Fruit fly (Drosophila melanogaster) whole organism, adult: ENCODE results near the gene CG10347.

ENCODE experiments used
- CG11617 ChIP-seq: fragments of 200-800 bp; sonication (Bioruptor generic); optimal IDR thresholded peaks from 2 replicates; lab custom pipeline; 2017; ENCODE audit warnings: mild to moderate bottlenecking, missing biosample characterization, missing genetic modification reagents, missing genetic modification characterization
- CG12768 ChIP-seq: fragments of 200-800 bp; sonication (Bioruptor generic); optimal IDR thresholded peaks from 2 replicates; lab custom pipeline; 2017; ENCODE audit warnings: missing biosample characterization, missing genetic modification characterization, mild to moderate bottlenecking, moderate library complexity, missing genetic modification reagents
- CG14711 ChIP-seq: fragments of 200-800 bp; sonication (Bioruptor generic); optimal IDR thresholded peaks from 2 replicates; lab custom pipeline; 2018; ENCODE audit warnings: missing biosample characterization, mild to moderate bottlenecking, missing genetic modification characterization, moderate library complexity
- CG1620 ChIP-seq: fragments of 200-800 bp; sonication (Bioruptor generic); optimal IDR thresholded peaks from 2 replicates; lab custom pipeline; 2016; ENCODE audit warnings: missing biosample characterization, missing genetic modification characterization
- CG33017 ChIP-seq: fragments of 200-800 bp; sonication (Bioruptor generic); optimal IDR thresholded peaks from 2 replicates; lab custom pipeline; 2018; ENCODE audit warnings: missing biosample characterization, mild to moderate bottlenecking, missing genetic modification characterization, moderate library complexity
- CG5204 ChIP-seq: fragments of 200-800 bp; sonication (Bioruptor generic); optimal IDR thresholded peaks from 2 replicates; lab custom pipeline; 2016; ENCODE audit warnings: missing biosample characterization, missing genetic modification characterization
- CG7045 ChIP-seq: fragments of 200-800 bp; sonication (Bioruptor generic); optimal IDR thresholded peaks from 2 replicates; lab custom pipeline; 2017; ENCODE audit warnings: missing biosample characterization, mild to moderate bottlenecking, missing genetic modification characterization
- CG7101 ChIP-seq: fragments of 200-800 bp; sonication (Bioruptor generic); optimal IDR thresholded peaks from 2 replicates; lab custom pipeline; 2018; ENCODE audit warnings: missing biosample characterization, mild to moderate bottlenecking, missing genetic modification characterization, moderate library complexity
- Clk ChIP-seq: fragments of 200-800 bp; sonication (Bioruptor generic); optimal IDR thresholded peaks from 2 replicates; lab custom pipeline; 2017; ENCODE audit warnings: missing biosample characterization, missing genetic modification characterization
- Crg-1 ChIP-seq: fragments of 200-800 bp; sonication (Bioruptor generic); optimal IDR thresholded peaks from 2 replicates; lab custom pipeline; 2016; ENCODE audit warnings: missing biosample characterization, missing genetic modification characterization
- Hr96 ChIP-seq: fragments of 200-800 bp; sonication (Bioruptor generic); optimal IDR thresholded peaks from 2 replicates; lab custom pipeline; 2016; ENCODE audit warnings: missing biosample characterization, missing genetic modification characterization
- Mnt ChIP-seq: fragments of 200-800 bp; sonication (Bioruptor generic); optimal IDR thresholded peaks from 2 replicates; lab custom pipeline; 2016; ENCODE audit warnings: missing biosample characterization, mild to moderate bottlenecking, missing genetic modification characterization
- bab1 ChIP-seq: fragments of 200-800 bp; sonication (Bioruptor generic); optimal IDR thresholded peaks from 3 replicates; lab custom pipeline; 2019; ENCODE audit warnings: missing biosample characterization, mild to moderate bottlenecking, missing genetic modification characterization, moderate library complexity
- cic ChIP-seq: fragments of 200-800 bp; sonication (Bioruptor generic); optimal IDR thresholded peaks from 2 replicates; lab custom pipeline; 2017; ENCODE audit warnings: missing biosample characterization, mild to moderate bottlenecking, missing genetic modification characterization, moderate library complexity
- cnc ChIP-seq, 2 experiments: fragments of >200 bp; optimal IDR thresholded peaks; 2 replicates each; lab custom pipeline; 2017
- kay ChIP-seq: fragments of 200-800 bp; sonication (Bioruptor generic); peaks from one replicate; lab custom pipeline; 2016; ENCODE audit warnings: missing biosample characterization, missing genetic modification characterization, borderline replicate concordance
- ovo ChIP-seq: fragments of 200-800 bp; sonication (Bioruptor generic); optimal IDR thresholded peaks from 2 replicates; lab custom pipeline; 2016; ENCODE audit warnings: missing biosample characterization, missing genetic modification characterization
- pad ChIP-seq: fragments of 200-800 bp; sonication (Bioruptor generic); optimal IDR thresholded peaks from 3 replicates; lab custom pipeline; 2017; ENCODE audit warnings: missing biosample characterization, missing genetic modification characterization, mild to moderate bottlenecking, moderate library complexity, missing genetic modification reagents
- tj ChIP-seq: fragments of 200-800 bp; sonication (Bioruptor generic); optimal IDR thresholded peaks from 3 replicates; lab custom pipeline; 2017; ENCODE audit warnings: missing biosample characterization, mild to moderate bottlenecking, missing genetic modification characterization, moderate library complexity
- toe ChIP-seq: fragments of 200-800 bp; sonication (Bioruptor generic); optimal IDR thresholded peaks from 2 replicates; lab custom pipeline; 2016; ENCODE audit warnings: missing biosample characterization, missing genetic modification characterization

CG10347 gene

dm6 chrX:11854758-11855465 lies at the start of gene CG10347, which contains the start of gene ATP7:
Gene CG10347 (minus strand): TSS chrX:11854931.
Gene ATP7 (plus strand): TSS chrX:11855022.
- TF ChIP-seq CG7045 (GFP tag; lab: Kevin White, UChicago) (no peak), cnc (optimal IDR thresholded peaks at IDR 0.05; lab: Kevin White, UChicago) (peak in 1 of 2 experiments; percentile 44), CG33017 (tag; lab: Kevin White, UChicago) (no peak), Crg-1 (GFP tag; lab: Kevin White, UChicago) (peak; percentile 27), CG12768 (GFP tag; lab: Kevin White, UChicago) (no peak), CG7101 (tag; lab: Kevin White, UChicago) (peak; percentile 41), CG1620 (GFP tag; lab: Kevin White, UChicago) (peak; percentile 55), ovo (peak; percentile 90), Clk (GFP tag; lab: Kevin White, UChicago) (no peak), tj (GFP tag; lab: Kevin White, UChicago) (peak; percentile 32), bab1 (peak; percentile 77), CG11617 (GFP tag; lab: Kevin White, UChicago) (peak; percentile 61), Mnt (GFP tag; lab: Kevin White, UChicago) (peak; percentile 81), toe (peak; percentile 47), CG14711 (peak; percentile 43), Hr96 (GFP tag; lab: Kevin White, UChicago) (no peak), CG5204 (GFP tag; lab: Kevin White, UChicago) (no peak), pad (GFP tag; lab: Kevin White, UChicago) (peak; percentile 35)

dm6 chrX:11895141-11895540 lies 40.4 kb upstream of the CG10347 start:
- TF ChIP-seq tj (GFP tag; lab: Kevin White, UChicago) = no peak
- no peak for TF ChIP-seq toe
- no peak for TF ChIP-seq CG5204 (GFP tag; lab: Kevin White, UChicago)
- no peak for TF ChIP-seq CG7101 (tag; lab: Kevin White, UChicago)
- no peak for TF ChIP-seq Hr96 (GFP tag; lab: Kevin White, UChicago)
- TF ChIP-seq cic (GFP tag; lab: Kevin White, UChicago) = no peak
- no peak for TF ChIP-seq CG14711
- TF ChIP-seq kay (GFP tag; lab: Kevin White, UChicago) = no peak
- TF ChIP-seq cnc (optimal IDR thresholded peaks at IDR 0.05; lab: Kevin White, UChicago) = no peak
- TF ChIP-seq CG7045 (GFP tag; lab: Kevin White, UChicago) = no peak
- no peak for TF ChIP-seq CG33017 (tag; lab: Kevin White, UChicago)
- no peak for TF ChIP-seq CG1620 (GFP tag; lab: Kevin White, UChicago)
- no peak for TF ChIP-seq ovo
- TF ChIP-seq pad (GFP tag; lab: Kevin White, UChicago) = no peak
- no peak for TF ChIP-seq Mnt (GFP tag; lab: Kevin White, UChicago)
- no peak for TF ChIP-seq bab1

DNA sequence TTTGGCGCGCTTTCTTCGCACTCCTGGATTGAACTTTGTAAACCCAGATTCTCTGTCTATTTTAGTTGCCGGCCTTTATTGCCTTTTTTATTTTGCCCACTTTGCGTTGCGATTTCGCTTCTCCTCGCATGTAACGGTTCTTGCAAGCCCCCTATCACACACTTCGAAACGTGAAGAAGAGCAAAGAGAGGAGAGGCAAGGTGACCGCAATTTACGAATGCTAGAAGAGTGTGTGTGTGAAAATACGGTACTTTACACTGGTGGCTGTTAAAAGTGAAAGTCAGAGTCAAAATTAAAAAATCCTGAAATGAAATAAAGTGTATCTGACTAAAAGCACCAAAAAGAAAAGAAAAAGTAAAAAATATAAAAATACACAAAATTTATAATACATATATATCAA lies 39.5 kb upstream of the CG10347 start:
- TF ChIP-seq ovo (peak; percentile 79), CG12768 (GFP tag; lab: Kevin White, UChicago) (no peak), CG14711 (no peak), cnc (optimal IDR thresholded peaks at IDR 0.05; lab: Kevin White, UChicago) (no peak), Hr96 (GFP tag; lab: Kevin White, UChicago) (no peak), pad (GFP tag; lab: Kevin White, UChicago) (peak; percentile 99), Clk (GFP tag; lab: Kevin White, UChicago) (no peak)

DNA sequence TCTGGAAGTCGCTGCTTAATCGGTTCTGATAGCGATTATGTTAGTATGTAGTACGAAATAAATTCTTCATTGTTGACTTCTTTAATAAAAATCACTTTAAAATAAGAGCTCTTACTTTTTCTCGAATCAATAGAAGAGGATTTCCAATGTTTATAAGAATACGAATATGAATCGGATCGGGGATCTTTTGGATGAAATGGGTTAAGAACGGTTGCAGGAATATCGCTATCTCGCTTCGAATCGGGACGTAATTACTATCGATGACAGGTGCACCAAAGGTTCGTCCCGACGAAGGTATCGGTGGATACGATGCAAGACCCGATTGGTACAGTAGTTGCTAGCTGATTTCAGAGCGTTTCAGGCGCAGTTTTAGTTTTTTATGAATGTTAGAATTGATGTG lies 38.9 kb upstream of the CG10347 start, which contains the start of gene wisp:
TSS of gene wisp (plus strand) at position 301 of the 400 bp plus-strand sequence.
- no peak for TF ChIP-seq CG7045 (GFP tag; lab: Kevin White, UChicago)
- TF ChIP-seq Crg-1 (GFP tag; lab: Kevin White, UChicago) = no peak
- no peak for TF ChIP-seq ovo
- TF ChIP-seq CG12768 (GFP tag; lab: Kevin White, UChicago) = no peak
- no peak for TF ChIP-seq cnc (optimal IDR thresholded peaks at IDR 0.05; lab: Kevin White, UChicago)
- no peak for TF ChIP-seq CG14711
- TF ChIP-seq bab1 = no peak
- TF ChIP-seq pad (GFP tag; lab: Kevin White, UChicago) = no peak
- no peak for TF ChIP-seq Clk (GFP tag; lab: Kevin White, UChicago)
- no peak for TF ChIP-seq cic (GFP tag; lab: Kevin White, UChicago)
- no peak for TF ChIP-seq CG7101 (tag; lab: Kevin White, UChicago)
- TF ChIP-seq Hr96 (GFP tag; lab: Kevin White, UChicago) = no peak
- no peak for TF ChIP-seq CG5204 (GFP tag; lab: Kevin White, UChicago)
- TF ChIP-seq CG1620 (GFP tag; lab: Kevin White, UChicago) = no peak
- no peak for TF ChIP-seq toe
- TF ChIP-seq Mnt (GFP tag; lab: Kevin White, UChicago) = no peak
- no peak for TF ChIP-seq CG11617 (GFP tag; lab: Kevin White, UChicago)

dm6 chrX:11891682-11892179 lies 37.0 kb upstream of the CG10347 start, which contains the start of gene sicily:
Gene sicily (plus strand): TSS chrX:11891732.
- TF ChIP-seq cic (GFP tag; lab: Kevin White, UChicago) = no peak
- TF ChIP-seq CG5204 (GFP tag; lab: Kevin White, UChicago) = no peak
- TF ChIP-seq CG12768 (GFP tag; lab: Kevin White, UChicago) = no peak
- TF ChIP-seq tj (GFP tag; lab: Kevin White, UChicago) = no peak
- TF ChIP-seq Crg-1 (GFP tag; lab: Kevin White, UChicago) = no peak
- TF ChIP-seq bab1 = peak; percentile 71
- TF ChIP-seq CG7045 (GFP tag; lab: Kevin White, UChicago) = no peak
- TF ChIP-seq CG33017 (tag; lab: Kevin White, UChicago) = no peak
